Worm (Caenorhabditis elegans): ENCODE data around the gene asb-2.
A peak's percentile ranks its signal among the peaks of the same experiment; 100 is the strongest.

The asb-2 gene

ce11 chrX:4503259-4503658, 33.7 kb downstream of the asb-2 start:
- peak in 1 of 2 experiments; percentile 13 for TF ChIP-seq mdl-1 (tag; optimal IDR thresholded peaks at IDR 0.05)
- TF ChIP-seq nhr-11 (tag; optimal IDR thresholded peaks at IDR 0.05) = no peak

- TF ChIP-seq nhr-71 (tag; optimal IDR thresholded peaks at IDR 0.05) (peak; percentile 12), mdl-1 (tag; optimal IDR thresholded peaks at IDR 0.05) (peak in 1 of 2 experiments; percentile 49), ceh-88 (GFP tag; IDR thresholded peaks at IDR 0.05) (0 out of 2 replicates have a peak, but pooled peaks have one; percentile 9), alr-1 (tag; optimal IDR thresholded peaks at IDR 0.05; ENCODE audit: borderline replicate concordance) (no peak), jun-1 (tag; optimal IDR thresholded peaks at IDR 0.05) (no peak), lin-14 (GFP tag; optimal IDR thresholded peaks at IDR 0.05) (peak; percentile 78), pqm-1 (tag; optimal IDR thresholded peaks at IDR 0.05) (no peak), unc-62 (GFP tag; optimal IDR thresholded peaks at IDR 0.05) (no peak), mep-1 (tag; optimal IDR thresholded peaks at IDR 0.05) (peak; percentile 10), hpl-2 (GFP tag; optimal IDR thresholded peaks at IDR 0.05) (peak; percentile 42), isw-1 (GFP tag; IDR thresholded peaks at IDR 0.05) (no peak), egl-27 (tag; optimal IDR thresholded peaks at IDR 0.05) (no peak)
Observed at ce11 chrX:4504108-4504668, 34.6 kb downstream of the asb-2 start, which contains the start of gene dgk-2. Gene dgk-2, minus strand, starts transcription at chrX:4504388.

- TF ChIP-seq nhr-85 (tag) (peak; percentile 54), snu-23 (GFP tag; optimal IDR thresholded peaks at IDR 0.05) (peak; percentile 62), dpl-1 (GFP tag; optimal IDR thresholded peaks at IDR 0.05) (no peak), C16A3.4 (tag; optimal IDR thresholded peaks at IDR 0.05) (peak; percentile 12), elt-2 (tag; optimal IDR thresholded peaks at IDR 0.05) (peak; percentile 2), fos-1 (tag; optimal IDR thresholded peaks at IDR 0.05) (peak; percentile 21), mep-1 (tag; optimal IDR thresholded peaks at IDR 0.05) (peak; percentile 43), rnt-1 (tag; optimal IDR thresholded peaks at IDR 0.05) (no peak), lsy-2 (tag; optimal IDR thresholded peaks at IDR 0.05) (peak in 1 of 2 experiments; percentile 51), lin-35 (GFP tag; optimal IDR thresholded peaks at IDR 0.05) (peak in 1 of 2 experiments; percentile 52), nhr-71 (tag; optimal IDR thresholded peaks at IDR 0.05) (peak; percentile 6), jun-1 (tag; optimal IDR thresholded peaks at IDR 0.05) (peak; percentile 36), lin-14 (GFP tag; optimal IDR thresholded peaks at IDR 0.05) (peak; percentile 66), nhr-76 (tag; optimal IDR thresholded peaks at IDR 0.05) (no peak), nhr-20 (tag; optimal IDR thresholded peaks at IDR 0.05) (peak; percentile 58), hlh-4 (tag; optimal IDR thresholded peaks at IDR 0.05) (no peak), aha-1 (tag; optimal IDR thresholded peaks at IDR 0.05) (no peak), xbp-1 (tag; optimal IDR thresholded peaks at IDR 0.05) (peak; percentile 24), ceh-82 (tag; optimal IDR thresholded peaks at IDR 0.05) (peak in 1 of 3 experiments; percentile 11), blmp-1 (tag; optimal IDR thresholded peaks at IDR 0.05) (peak; percentile 71), nhr-77 (tag; optimal IDR thresholded peaks at IDR 0.05) (peak; percentile 4)
Observed at ce11 chrX:4507122-4507681, 37.6 kb downstream of the asb-2 start.

DNA sequence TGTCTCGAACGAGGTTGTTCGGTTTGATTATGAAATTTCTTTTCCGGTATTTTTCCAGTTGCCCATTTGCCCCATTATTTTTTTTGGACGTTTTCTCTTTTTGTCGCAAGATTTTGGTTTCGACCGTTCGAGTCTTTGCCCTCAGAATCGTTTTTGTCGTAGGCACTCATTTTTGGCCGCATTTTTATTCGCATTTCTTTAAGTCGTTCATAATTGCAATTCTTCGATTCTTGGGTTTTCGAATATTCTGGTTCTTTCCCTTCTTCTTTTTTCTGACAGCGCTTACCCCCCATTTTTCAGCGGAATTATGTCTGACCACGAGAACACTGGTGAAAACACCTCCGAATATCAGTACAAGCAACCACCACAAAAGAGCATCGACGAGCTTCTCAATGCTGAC, 38.6 kb downstream of the asb-2 start, which contains the start of gene rhi-1:
TSS of gene rhi-1 (plus strand) at position 301 of the 400 bp plus-strand sequence.
- TF ChIP-seq efl-1 (optimal IDR thresholded peaks at IDR 0.05) (no peak), efl-1 (GFP tag; optimal IDR thresholded peaks at IDR 0.05 in 1 of 2) (peak in 1 of 2 experiments; percentile 47), nhr-85 (tag) (no peak), lin-35 (GFP tag; optimal IDR thresholded peaks at IDR 0.05) (peak in 1 of 2 experiments; percentile 1)

ce11 chrX:4513657-4514143, 44.1 kb downstream of the asb-2 start, which contains the start of gene spr-3:
Gene spr-3, plus strand, starts transcription at chrX:4514093.
- TF ChIP-seq nhr-76 (tag; optimal IDR thresholded peaks at IDR 0.05) (no peak), xbp-1 (tag; optimal IDR thresholded peaks at IDR 0.05) (peak; percentile 17), nhr-237 (tag; optimal IDR thresholded peaks at IDR 0.05) (no peak), blmp-1 (tag; optimal IDR thresholded peaks at IDR 0.05) (peak; percentile 52), lin-13 (GFP tag; optimal IDR thresholded peaks at IDR 0.05) (no peak), hlh-4 (tag; optimal IDR thresholded peaks at IDR 0.05) (no peak), efl-3 (GFP tag; optimal IDR thresholded peaks at IDR 0.05) (no peak), pag-3 (tag; optimal IDR thresholded peaks at IDR 0.05; ENCODE audit: borderline replicate concordance, insufficient read depth) (no peak), unc-130 (tag; optimal IDR thresholded peaks at IDR 0.05) (no peak), lin-35 (GFP tag; optimal IDR thresholded peaks at IDR 0.05) (no peak), lin-14 (GFP tag; optimal IDR thresholded peaks at IDR 0.05) (peak; percentile 32)

Measured in whole organism, L1 larva.